Worm (Caenorhabditis elegans): ENCODE data around the gene C04A11.1.

The C04A11.1 gene

DNA sequence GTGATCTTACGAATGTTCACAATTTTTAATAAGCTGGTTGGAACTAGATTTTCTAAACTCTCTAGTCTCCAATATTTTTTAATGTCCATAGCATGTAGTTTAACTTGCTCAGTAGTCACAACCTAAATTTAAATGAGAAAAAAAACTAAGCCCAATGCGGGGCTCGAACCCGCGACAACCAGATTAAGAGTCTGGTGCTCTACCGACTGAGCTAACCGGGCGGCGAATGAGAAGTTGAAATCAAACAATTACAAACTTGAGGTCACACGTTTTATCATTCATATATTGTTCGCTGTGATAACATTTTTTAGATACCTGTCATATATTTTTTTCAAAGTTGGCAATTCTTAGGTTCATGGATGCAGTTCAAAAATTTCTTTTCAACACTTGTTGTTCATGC lies 4.5 kb upstream of the C04A11.1 start (continued):
- TF ChIP-seq lin-26 (GFP tag; IDR thresholded peaks at IDR 0.05) (peak; percentile 76), nhr-90 (tag; optimal IDR thresholded peaks at IDR 0.05) (no peak), lag-1 (GFP tag; IDR thresholded peaks at IDR 0.05) (no peak), tbp1 (GFP tag; optimal IDR thresholded peaks at IDR 0.05) (peak; percentile 91), madf-6 (GFP tag; IDR thresholded peaks at IDR 0.05) (0 out of 2 replicates have a peak, but pooled peaks have one; percentile 8), cebp-1 (GFP tag; IDR thresholded peaks at IDR 0.05) (no peak), cebp-1 (tag; optimal IDR thresholded peaks at IDR 0.05) (peak; percentile 26)

DNA sequence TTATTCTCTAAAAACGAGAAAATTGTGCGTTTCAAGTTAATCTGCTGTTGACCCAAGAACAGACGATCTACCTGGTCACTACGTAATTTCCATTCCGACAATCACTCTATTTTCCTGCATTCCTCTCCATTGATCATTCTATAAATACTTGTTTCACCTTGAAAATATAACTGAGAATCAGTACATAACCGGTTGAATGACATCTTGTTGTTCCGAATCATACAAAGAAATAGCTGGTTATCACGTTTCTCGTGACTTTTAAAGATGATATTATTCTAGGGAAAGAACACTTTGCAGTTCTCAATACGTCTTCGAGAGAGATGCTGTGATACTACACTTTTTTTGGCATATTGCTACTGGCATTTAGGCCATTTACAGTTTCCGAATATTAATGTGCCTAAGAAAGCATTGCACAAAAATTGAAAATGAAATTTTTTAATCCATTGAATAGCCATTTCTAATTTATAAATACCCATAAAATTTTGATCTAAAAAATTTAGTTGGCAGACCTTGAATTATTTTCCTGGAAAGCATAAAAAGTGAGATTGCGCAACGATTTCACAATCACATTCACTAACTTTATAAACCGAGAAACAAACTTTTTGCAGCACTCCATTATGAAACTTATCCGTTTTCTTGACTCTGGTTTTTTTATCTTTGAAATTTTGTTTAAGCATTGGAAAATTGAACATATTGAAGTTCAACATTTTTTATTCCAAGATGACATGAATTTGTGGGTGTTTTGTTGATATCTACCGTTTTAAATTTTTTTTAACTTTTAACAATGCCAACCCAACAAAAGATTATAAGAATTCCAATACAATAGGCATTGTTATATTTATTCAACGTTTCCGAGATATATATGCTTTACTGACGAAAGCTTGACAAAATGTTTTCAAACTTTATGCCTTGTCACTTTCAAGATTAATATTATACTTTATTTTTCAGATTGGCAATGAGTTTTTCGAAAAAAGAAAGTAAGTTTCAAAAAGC lies 3.6 kb downstream of the C04A11.1 start, which contains the start of gene C04A11.5:
C04A11.5 (plus strand) TSS at position 943 of the 993 bp plus-strand sequence.
- TF ChIP-seq Y67H2A.10 (GFP tag; conservative IDR thresholded peaks at IDR 0.05) = no peak
- no peak for TF ChIP-seq ceh-91 (GFP tag; IDR thresholded peaks at IDR 0.05)
- no peak for TF ChIP-seq mel-28 (tag; optimal IDR thresholded peaks at IDR 0.05; ENCODE audit: borderline replicate concordance)
- TF ChIP-seq tbp1 (GFP tag; optimal IDR thresholded peaks at IDR 0.05) = no peak
- TF ChIP-seq cebp-1 (GFP tag; IDR thresholded peaks at IDR 0.05) = no peak
- TF ChIP-seq cebp-1 (tag; optimal IDR thresholded peaks at IDR 0.05) = peak; percentile 52
- no peak for TF ChIP-seq ceh-79 (tag; optimal IDR thresholded peaks at IDR 0.05)
- no peak for TF ChIP-seq pha-4 (tag; optimal IDR thresholded peaks at IDR 0.05)
- no peak for TF ChIP-seq lag-1 (GFP tag; IDR thresholded peaks at IDR 0.05)

DNA sequence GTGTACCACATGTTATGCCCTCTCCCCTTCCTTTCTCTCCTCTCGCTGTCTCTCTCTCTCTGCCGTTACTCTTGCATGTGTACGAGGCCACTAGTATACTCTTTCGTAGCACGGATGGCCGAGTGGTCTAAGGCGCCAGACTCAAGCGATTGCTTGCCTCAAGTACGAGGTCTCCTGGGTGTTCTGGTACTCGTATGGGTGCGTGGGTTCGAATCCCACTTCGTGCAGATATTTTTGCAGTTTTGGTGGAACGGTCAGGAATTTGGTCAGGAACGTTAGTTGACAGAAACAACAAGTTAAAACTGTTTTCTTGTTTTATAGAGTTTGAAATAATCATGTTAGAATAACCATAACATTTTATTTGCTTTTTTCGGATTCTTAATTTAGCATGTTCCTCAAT lies 5.1 kb downstream of the C04A11.1 start:
- TF ChIP-seq Y95B8A.8 (GFP tag; IDR thresholded peaks at IDR 0.05) (0 out of 2 replicates have a peak, but pooled peaks have one; percentile 38), madf-10 (tag; optimal IDR thresholded peaks at IDR 0.05) (peak; percentile 90), chd-7 (tag; optimal IDR thresholded peaks at IDR 0.05) (peak; percentile 97), attf-3 (GFP tag; conservative IDR thresholded peaks at IDR 0.05) (peak; percentile 56), ceh-58 (GFP tag; IDR thresholded peaks at IDR 0.05) (0 out of 2 replicates have a peak, but pooled peaks have one; percentile 68), ceh-40 (GFP tag; IDR thresholded peaks at IDR 0.05) (peak; percentile 93), Y56A3A.18 (GFP tag; IDR thresholded peaks at IDR 0.05) (peak; percentile 97), Y53G8AR.9 (GFP tag; conservative IDR thresholded peaks at IDR 0.05) (peak; percentile 74; the same call in 1 of the 2 replicates), zim-3 (tag; optimal IDR thresholded peaks at IDR 0.05) (peak; percentile 97), lir-1 (GFP tag; conservative IDR thresholded peaks at IDR 0.05) (peak; percentile 88), F39B2.1 (GFP tag; IDR thresholded peaks at IDR 0.05) (peak; percentile 37; the same call in 1 of the 2 replicates), athp-1 (tag; optimal IDR thresholded peaks at IDR 0.05) (peak; percentile 94), lsl-1 (GFP tag; optimal IDR thresholded peaks at IDR 0.05) (peak; percentile 32), sptf-2 (GFP tag; optimal IDR thresholded peaks at IDR 0.05) (peak; percentile 88), ccch-3 (GFP tag; optimal IDR thresholded peaks at IDR 0.05) (peak; percentile 62), mel-28 (tag; optimal IDR thresholded peaks at IDR 0.05; ENCODE audit: borderline replicate concordance) (peak; percentile 54), zfh-2 (GFP tag; conservative IDR thresholded peaks at IDR 0.05) (peak; percentile 82), F52B5.7 (tag; optimal IDR thresholded peaks at IDR 0.05) (peak; percentile 99), hlh-12 (tag; optimal IDR thresholded peaks at IDR 0.05) (peak; percentile 80), snpc-4 (GFP tag; optimal IDR thresholded peaks at IDR 0.05) (peak; percentile 85), snpc-4 (tag; optimal IDR thresholded peaks at IDR 0.05) (peak in 3 of 4 experiments; percentile 82 to 87 (median 84)), let-526 (GFP tag; IDR thresholded peaks at IDR 0.05) (peak; percentile 82), ets-4 (GFP tag; optimal IDR thresholded peaks at IDR 0.05) (peak; percentile 96), snpc-1.1 (tag; optimal IDR thresholded peaks at IDR 0.05; ENCODE audit: insufficient read depth) (peak; percentile 74), lin-40 (tag; optimal IDR thresholded peaks at IDR 0.05) (peak; percentile 93), F57C9.4 (tag; optimal IDR thresholded peaks at IDR 0.05) (peak; percentile 81), tbp1 (GFP tag; optimal IDR thresholded peaks at IDR 0.05) (peak; percentile 98), ztf-3 (GFP tag; optimal IDR thresholded peaks at IDR 0.05) (peak; percentile 66), mes-4 (tag; optimal IDR thresholded peaks at IDR 0.05) (peak; percentile 94), lin-54 (GFP tag; optimal IDR thresholded peaks at IDR 0.05) (peak; percentile 77), F55B11.4 (tag; optimal IDR thresholded peaks at IDR 0.05; ENCODE audit: borderline replicate concordance, insufficient read depth) (no peak), F33H1.4 (GFP tag; IDR thresholded peaks at IDR 0.05) (0 out of 2 replicates have a peak, but pooled peaks have one; percentile 26)

Measured in whole organism, young adult.